Fruit fly (Drosophila melanogaster) whole organism: ENCODE results near the gene CG13005.

Experiments
- CG8478 ChIP-seq: fragments of >200 bp; optimal IDR thresholded peaks from 2 replicates; lab custom pipeline; 2018; ENCODE audit warnings: inconsistent platforms
- Dll ChIP-seq: fragments of >200 bp; optimal IDR thresholded peaks from 2 replicates; lab custom pipeline; 2017
- pan ChIP-seq: fragments of >200 bp; optimal IDR thresholded peaks from 2 replicates; lab custom pipeline; 2017
- psq ChIP-seq: fragments of >200 bp; optimal IDR thresholded peaks from 2 replicates; lab custom pipeline; 2017
- usp ChIP-seq: fragments of >200 bp; optimal IDR thresholded peaks from 2 replicates; lab custom pipeline; 2017; ENCODE audit warnings: missing biosample characterization, missing genetic modification characterization, mixed read lengths

DNA sequence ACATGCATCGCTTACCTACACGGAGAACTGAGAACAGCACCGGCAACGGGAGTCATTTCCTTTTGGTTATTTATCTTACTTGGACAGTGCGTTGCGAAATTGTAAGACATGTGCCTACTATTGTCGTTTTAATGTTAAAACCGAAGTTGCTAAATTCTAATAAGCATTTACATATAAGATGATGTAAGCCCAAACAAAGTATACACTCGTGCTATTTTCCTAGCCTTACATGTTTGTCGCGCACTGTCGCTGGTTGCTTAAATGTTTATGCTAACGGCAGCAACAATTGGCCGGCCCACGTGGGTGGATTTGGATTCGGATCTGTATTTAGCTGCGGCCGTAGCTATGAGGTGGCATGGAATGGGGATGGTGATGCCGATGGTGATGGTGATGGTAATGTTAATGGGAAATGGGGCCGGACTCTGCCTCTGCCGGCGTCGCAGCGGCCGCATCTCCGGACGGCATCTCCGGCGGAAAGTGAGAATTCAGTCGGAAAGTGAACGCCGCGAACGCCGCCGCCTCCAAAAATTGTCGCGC, 7.8 kb downstream of the CG13005 start, which contains the start of gene CG4829:
- no peak for TF ChIP-seq psq (lab: Kevin White, UChicago)
- TF ChIP-seq CG8478 (lab: Kevin White, UChicago) = no peak
- TF ChIP-seq usp (GFP tag; lab: Kevin White, UChicago) = no peak
- TF ChIP-seq pan (lab: Kevin White, UChicago) = no peak
- TF ChIP-seq Dll (lab: Kevin White, UChicago) = no peak
